Worm (Caenorhabditis elegans) whole organism, late embryonic: Measurements from ENCODE around the gene F46C8.1.
A peak's percentile ranks its signal among the peaks of the same experiment; 100 is the strongest.

Experiments
- C38D4.7 ChIP-seq: fragments of 200-800 bp; sonication (Bioruptor generic); optimal IDR thresholded peaks from 2 replicates; lab custom pipeline; 2018; ENCODE audit warnings: mild to moderate bottlenecking, missing genetic modification characterization, moderate library complexity, missing compliant biosample characterization
- F13H6.1 ChIP-seq: sonication (generic microtip); optimal IDR thresholded peaks from 2 replicates; lab custom pipeline; 2016; ENCODE audit warnings: missing genetic modification characterization, missing compliant biosample characterization
- K02D7.2 ChIP-seq: sonication (generic microtip); optimal IDR thresholded peaks from 2 replicates; lab custom pipeline; 2017; ENCODE audit warnings: mild to moderate bottlenecking, missing genetic modification characterization, missing compliant biosample characterization
- T23F11.4 ChIP-seq: fragments of 200-800 bp; sonication (Bioruptor generic); optimal IDR thresholded peaks from 2 replicates; lab custom pipeline; 2018; ENCODE audit warnings: mild to moderate bottlenecking, missing genetic modification characterization, missing compliant biosample characterization
- Y22D7AL.16 ChIP-seq: sonication (generic microtip); optimal IDR thresholded peaks from 2 replicates; lab custom pipeline; 2016; ENCODE audit warnings: missing genetic modification characterization, missing compliant biosample characterization
- ahr-1 ChIP-seq: sonication (generic microtip); optimal IDR thresholded peaks from 2 replicates; lab custom pipeline; 2016; ENCODE audit warnings: missing genetic modification characterization, missing compliant biosample characterization
- ama-1 ChIP-seq: fragments of 150-350 bp; optimal IDR thresholded peaks from 2 replicates; lab custom pipeline; 2014
- ceh-14 ChIP-seq: sonication (generic microtip); optimal IDR thresholded peaks from 2 replicates; lab custom pipeline; 2016; ENCODE audit warnings: missing genotype, missing genetic modification characterization, missing compliant biosample characterization
- ceh-2 ChIP-seq: sonication (generic microtip); optimal IDR thresholded peaks from 2 replicates; lab custom pipeline; 2016; ENCODE audit warnings: missing genotype, missing genetic modification characterization, missing compliant biosample characterization
- ceh-24 ChIP-seq: sonication (generic microtip); optimal IDR thresholded peaks from 2 replicates; lab custom pipeline; 2016; ENCODE audit warnings: mild to moderate bottlenecking, missing genetic modification characterization, missing compliant biosample characterization
- ceh-31 ChIP-seq: sonication (generic microtip); optimal IDR thresholded peaks from 2 replicates; lab custom pipeline; 2016; ENCODE audit warnings: missing genetic modification characterization, missing compliant biosample characterization
- ceh-45 ChIP-seq: fragments of 200-800 bp; sonication (Bioruptor generic); IDR thresholded peaks from 2 replicates; pipeline ENCODE4 v1.3.6; 2022; ENCODE audit warnings: missing genetic modification reagents, missing genetic modification characterization, missing compliant biosample characterization
- ceh-48 ChIP-seq: sonication (generic microtip); optimal IDR thresholded peaks from 2 replicates; lab custom pipeline; 2016; ENCODE audit warnings: missing genetic modification characterization, inconsistent platforms, missing compliant biosample characterization
- ceh-6 ChIP-seq: fragments of 200-800 bp; sonication (Bioruptor generic); optimal IDR thresholded peaks from 2 replicates; lab custom pipeline; 2018; ENCODE audit warnings: mild to moderate bottlenecking, missing genetic modification characterization, missing compliant biosample characterization
- ceh-9 ChIP-seq: sonication (generic microtip); optimal IDR thresholded peaks from 2 replicates; lab custom pipeline; 2016; ENCODE audit warnings: mild to moderate bottlenecking, missing genetic modification characterization, inconsistent platforms, missing compliant biosample characterization
- che-1 ChIP-seq: sonication (generic microtip); optimal IDR thresholded peaks from 2 replicates; lab custom pipeline; 2016; ENCODE audit warnings: mild to moderate bottlenecking, missing genetic modification characterization, missing compliant biosample characterization
- elt-2 ChIP-seq: sonication (generic microtip); optimal IDR thresholded peaks from 2 replicates; lab custom pipeline; 2016; ENCODE audit warnings: missing genetic modification reagents, missing genetic modification characterization, missing compliant biosample characterization
- fkh-10 ChIP-seq: fragments of 150-350 bp; optimal IDR thresholded peaks from 2 replicates; lab custom pipeline; 2014; ENCODE audit warnings: missing biosample characterization, missing genetic modification reagents, missing genetic modification characterization
- fkh-6 ChIP-seq: sonication (generic microtip); optimal IDR thresholded peaks from 2 replicates; lab custom pipeline; 2016; ENCODE audit warnings: missing genetic modification characterization, missing compliant biosample characterization
- gmeb-2 ChIP-seq: sonication (generic microtip); optimal IDR thresholded peaks from 2 replicates; lab custom pipeline; 2016; ENCODE audit warnings: missing genetic modification characterization, inconsistent platforms, missing compliant biosample characterization
- hlh-13 ChIP-seq: fragments of 200-800 bp; sonication (Bioruptor generic); optimal IDR thresholded peaks from 2 replicates; lab custom pipeline; 2018; ENCODE audit warnings: mild to moderate bottlenecking, missing genetic modification characterization, missing compliant biosample characterization
- hlh-30 ChIP-seq: sonication (generic microtip); optimal IDR thresholded peaks from 2 replicates; lab custom pipeline; 2017; ENCODE audit warnings: antibody characterized with exemption, missing genetic modification characterization, missing compliant biosample characterization; ENCODE audit not compliant: insufficient read depth
- hlh-6 ChIP-seq: sonication (generic microtip); optimal IDR thresholded peaks from 2 replicates; lab custom pipeline; 2016; ENCODE audit warnings: missing genotype, missing genetic modification characterization, missing compliant biosample characterization
- hlh-8 ChIP-seq: sonication (generic microtip); optimal IDR thresholded peaks from 2 replicates; lab custom pipeline; 2016; ENCODE audit warnings: missing genotype, missing genetic modification characterization, missing compliant biosample characterization
- mec-3 ChIP-seq: sonication (generic microtip); optimal IDR thresholded peaks from 2 replicates; lab custom pipeline; 2016; ENCODE audit warnings: borderline replicate concordance, missing genetic modification characterization, missing compliant biosample characterization
- nfya-1 ChIP-seq: sonication (generic microtip); optimal IDR thresholded peaks from 2 replicates; lab custom pipeline; 2017; ENCODE audit warnings: missing genetic modification characterization, mild to moderate bottlenecking, missing compliant biosample characterization, antibody characterized with exemption, moderate library complexity
- nhr-11 ChIP-seq: fragments of 150-350 bp; optimal IDR thresholded peaks from 2 replicates; lab custom pipeline; 2014; ENCODE audit warnings: missing biosample characterization, missing genetic modification characterization
- nhr-232 ChIP-seq: sonication (generic microtip); optimal IDR thresholded peaks from 2 replicates; lab custom pipeline; 2016; ENCODE audit warnings: missing genetic modification characterization, missing compliant biosample characterization
- npax-4 ChIP-seq: sonication (generic microtip); optimal IDR thresholded peaks from 2 replicates; lab custom pipeline; 2016; ENCODE audit warnings: missing genetic modification characterization, missing compliant biosample characterization
- pag-3 ChIP-seq: sonication (generic microtip); optimal IDR thresholded peaks from 2 replicates; lab custom pipeline; 2016; ENCODE audit warnings: missing compliant biosample characterization, missing genetic modification characterization, borderline replicate concordance
- pat-9 ChIP-seq: fragments of 200-800 bp; sonication (Bioruptor generic); optimal IDR thresholded peaks from 2 replicates; lab custom pipeline; 2018; ENCODE audit warnings: mild to moderate bottlenecking, missing genetic modification characterization, moderate library complexity, missing compliant biosample characterization
- pax-1 ChIP-seq: fragments of 150-350 bp; optimal IDR thresholded peaks from 2 replicates; lab custom pipeline; 2014; ENCODE audit warnings: missing biosample characterization, missing genetic modification characterization
- pqm-1 ChIP-seq: sonication (generic microtip); optimal IDR thresholded peaks from 2 replicates; lab custom pipeline; 2016; ENCODE audit warnings: missing genetic modification characterization, missing compliant biosample characterization
- pros-1 ChIP-seq: fragments of 150-350 bp; optimal IDR thresholded peaks from 2 replicates; lab custom pipeline; 2014; ENCODE audit warnings: missing biosample characterization, missing genetic modification reagents, missing genetic modification characterization
- syd-9 ChIP-seq: sonication (generic microtip); optimal IDR thresholded peaks from 2 replicates; lab custom pipeline; 2016; ENCODE audit warnings: mild to moderate bottlenecking, missing genetic modification characterization, moderate library complexity, missing compliant biosample characterization
- tbx-7 ChIP-seq: sonication (generic microtip); optimal IDR thresholded peaks from 2 replicates; lab custom pipeline; 2016; ENCODE audit warnings: missing genotype, missing genetic modification characterization, missing compliant biosample characterization
- unc-3 ChIP-seq, 2 experiments: fragments of 200-800 bp in 1 of 2; sonication (Bioruptor generic) in 1 of 2; sonication (generic microtip) in 1 of 2; conservative IDR thresholded peaks in 1 of 2; optimal IDR thresholded peaks in 1 of 2; 2 replicates each; pipeline versions ENCODE4 v1.3.6 to Lab custom; 2016 to 2022; ENCODE audit warnings: missing compliant biosample characterization in 2 of 2, missing genetic modification characterization in 2 of 2, missing genetic modification reagents in 1 of 2
- unc-42 ChIP-seq: sonication (generic microtip); optimal IDR thresholded peaks from 2 replicates; lab custom pipeline; 2016; ENCODE audit warnings: missing genotype, missing genetic modification characterization, missing compliant biosample characterization
- unc-55 ChIP-seq: sonication (generic microtip); optimal IDR thresholded peaks from 2 replicates; lab custom pipeline; 2017; ENCODE audit warnings: missing biosample characterization, missing genetic modification reagents, missing genetic modification characterization
- unc-86 ChIP-seq: sonication (generic microtip); optimal IDR thresholded peaks from 2 replicates; lab custom pipeline; 2016; ENCODE audit warnings: missing genetic modification characterization, missing compliant biosample characterization

F46C8.1 gene

DNA sequence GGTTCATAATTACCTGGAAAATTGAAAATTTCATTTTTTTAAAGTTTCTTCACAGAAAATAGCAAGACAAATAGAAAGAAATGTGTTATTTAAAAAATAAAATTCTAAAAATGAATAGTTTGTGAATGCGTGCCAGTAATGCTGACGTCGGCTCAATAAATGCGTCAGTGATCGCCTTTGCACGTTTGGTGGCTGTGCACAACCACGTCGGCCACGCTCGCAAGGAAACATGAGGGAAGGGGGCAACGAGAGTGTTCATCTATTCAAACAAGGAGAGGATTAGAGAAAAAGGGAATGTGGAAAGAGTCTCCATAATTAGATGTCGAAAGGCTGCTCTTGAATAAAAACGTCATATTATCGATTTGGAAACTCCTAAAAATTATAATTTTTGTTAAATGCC lies 47.3 kb upstream of the F46C8.1 start, which contains the start of gene uggt-1 (continued):
- TF ChIP-seq pat-9: no peak
- no peak for TF ChIP-seq ama-1 (lab: Kevin White, UChicago)
- TF ChIP-seq pros-1 (tag; lab: Kevin White, UChicago): peak; percentile 86
- no peak for TF ChIP-seq che-1
- peak; percentile 86 for TF ChIP-seq nfya-1 (tag; lab: Kevin White, UChicago)
- no peak for TF ChIP-seq hlh-13 (GFP tag; lab: Kevin White, UChicago)
- peak; percentile 58 for TF ChIP-seq ceh-6
- no peak for TF ChIP-seq gmeb-2
- TF ChIP-seq pax-1 (tag; lab: Kevin White, UChicago): no peak
- no peak for TF ChIP-seq hlh-8 (tag; lab: Kevin White, UChicago)
- no peak for TF ChIP-seq nhr-232
- TF ChIP-seq fkh-10 (GFP tag; lab: Kevin White, UChicago): no peak
- no peak for TF ChIP-seq K02D7.2 (tag; lab: Kevin White, UChicago)
- no peak for TF ChIP-seq npax-4
- TF ChIP-seq unc-55 (GFP tag; lab: Kevin White, UChicago): no peak
- no peak for TF ChIP-seq pag-3 (tag; lab: Kevin White, UChicago)
- TF ChIP-seq C38D4.7: no peak
- no peak for TF ChIP-seq tbx-7 (tag; lab: Kevin White, UChicago)

DNA sequence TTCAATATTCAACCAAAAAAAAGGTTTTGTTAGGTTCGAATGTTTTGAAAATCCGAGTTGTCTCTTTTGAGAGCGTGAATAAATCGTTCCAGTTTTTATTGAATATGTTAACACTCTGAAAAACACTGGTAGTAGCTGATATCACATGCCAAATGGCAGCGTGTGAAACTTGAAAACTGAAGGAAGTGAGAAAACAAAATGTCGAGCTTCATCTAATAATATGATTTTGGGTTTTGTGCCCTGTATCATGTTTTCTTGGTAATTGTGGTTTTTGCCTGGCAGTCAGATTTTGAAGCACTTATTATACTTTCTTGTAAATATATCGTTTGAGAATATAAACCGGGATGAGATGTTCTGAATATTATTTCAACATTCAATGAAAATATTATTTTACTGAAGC lies 45.5 kb upstream of the F46C8.1 start, which contains the start of gene F48E3.6:
Gene F48E3.6 (minus strand): TSS at position 101 of the 400 bp plus-strand sequence.
- TF ChIP-seq ahr-1: no peak
- TF ChIP-seq F13H6.1 (tag; lab: Kevin White, UChicago): no peak
- no peak for TF ChIP-seq ceh-2 (tag; lab: Kevin White, UChicago)
- no peak for TF ChIP-seq ceh-9
- TF ChIP-seq elt-2 (tag; lab: Kevin White, UChicago): no peak
- TF ChIP-seq ceh-6: no peak
- TF ChIP-seq mec-3 (tag; lab: Kevin White, UChicago): no peak
- TF ChIP-seq hlh-30: no peak
- TF ChIP-seq ceh-45 (GFP tag; lab: Robert Waterston, UW): no peak
- no peak for TF ChIP-seq ceh-31 (tag; lab: Kevin White, UChicago)
- no peak for TF ChIP-seq nhr-11 (tag; lab: Kevin White, UChicago)
- no peak for TF ChIP-seq pqm-1 (tag; lab: Kevin White, UChicago)
- TF ChIP-seq unc-3 (GFP tag; conservative IDR thresholded peaks at IDR 0.05; lab: Robert Waterston, UW): no peak
- TF ChIP-seq unc-3 (tag; optimal IDR thresholded peaks at IDR 0.05; lab: Kevin White, UChicago): no peak
- TF ChIP-seq hlh-6 (tag; lab: Kevin White, UChicago): no peak
- TF ChIP-seq T23F11.4: no peak
- no peak for TF ChIP-seq fkh-6
- TF ChIP-seq ceh-24 (tag; lab: Kevin White, UChicago): no peak
- TF ChIP-seq Y22D7AL.16 (tag; lab: Kevin White, UChicago): no peak
- TF ChIP-seq unc-86: no peak
- no peak for TF ChIP-seq nfya-1 (tag; lab: Kevin White, UChicago)

DNA sequence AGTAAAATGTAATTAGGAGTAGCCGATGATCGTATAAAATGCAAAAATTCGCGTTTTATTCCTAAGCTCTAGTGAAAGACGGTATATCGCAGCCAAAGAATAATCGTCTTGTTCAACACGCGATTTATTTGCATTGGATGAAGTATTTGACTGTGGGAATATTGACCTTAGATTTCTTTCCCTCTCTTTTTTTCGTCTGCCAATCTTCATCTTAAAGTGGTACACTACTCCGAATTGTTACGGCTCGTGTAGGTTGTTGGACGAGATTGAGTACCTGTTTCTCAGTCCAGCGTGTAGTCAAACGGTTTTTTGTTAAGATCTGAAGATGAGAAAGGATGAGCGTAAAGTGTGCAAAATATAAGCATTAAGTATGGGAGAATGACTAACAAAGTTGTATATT lies 41.7 kb upstream of the F46C8.1 start, which contains the start of gene lgc-11:
Gene lgc-11 (minus strand): TSS at position 101 of the 400 bp plus-strand sequence.
- TF ChIP-seq ama-1 (lab: Kevin White, UChicago) (no peak), fkh-6 (no peak), F13H6.1 (tag; lab: Kevin White, UChicago) (no peak)
- TF ChIP-seq, all 69 proteins: peak for 0

DNA sequence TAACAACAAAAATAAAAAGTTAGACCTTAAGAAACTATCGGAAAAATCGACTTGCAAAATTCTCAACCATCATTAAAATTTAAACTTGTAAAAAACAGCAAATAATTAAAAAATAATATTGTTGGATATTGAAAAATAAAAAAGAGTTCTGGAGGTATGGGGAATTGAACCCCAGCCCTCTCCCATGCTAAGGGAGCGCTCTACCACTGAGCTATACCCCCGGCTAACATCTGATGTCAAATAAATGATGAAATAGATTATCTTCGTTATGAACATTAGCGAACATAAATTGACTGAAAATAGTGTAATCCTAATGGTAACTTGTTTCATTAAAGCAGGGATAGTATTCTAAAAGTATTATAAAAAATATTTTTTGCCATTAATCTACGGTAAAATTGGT lies 41.1 kb upstream of the F46C8.1 start:
- TF ChIP-seq mec-3 (tag; lab: Kevin White, UChicago): no peak
- TF ChIP-seq pqm-1 (tag; lab: Kevin White, UChicago): no peak
- TF ChIP-seq unc-42 (tag; lab: Kevin White, UChicago): no peak
- no peak for TF ChIP-seq ceh-14 (tag; lab: Kevin White, UChicago)
- no peak for TF ChIP-seq syd-9 (tag; lab: Kevin White, UChicago)
- TF ChIP-seq ceh-48: no peak
- TF ChIP-seq, all 69 proteins: peak for 0
